Fruit fly (Drosophila melanogaster) whole organism, embryonic: ENCODE results near the gene asl.

ENCODE experiments used
- BtbVII ChIP-seq: fragments of 200-800 bp; sonication (Bioruptor generic); optimal IDR thresholded peaks from 3 replicates; lab custom pipeline; 2017; ENCODE audit warnings: missing biosample characterization, mild to moderate bottlenecking, missing genetic modification characterization
- CG10543 ChIP-seq: fragments of 200-800 bp; sonication (Bioruptor generic); optimal IDR thresholded peaks from 3 replicates; lab custom pipeline; 2017; ENCODE audit warnings: missing biosample characterization, mild to moderate bottlenecking, missing genetic modification characterization, moderate library complexity
- CG11723 ChIP-seq: fragments of 200-800 bp; sonication (Bioruptor generic); optimal IDR thresholded peaks from 2 replicates; lab custom pipeline; 2017; ENCODE audit warnings: missing biosample characterization, mild to moderate bottlenecking, missing genetic modification characterization
- CG12299 ChIP-seq: fragments of 200-800 bp; sonication (Bioruptor generic); optimal IDR thresholded peaks from 2 replicates; lab custom pipeline; 2018; ENCODE audit warnings: missing biosample characterization, mild to moderate bottlenecking, missing genetic modification characterization
- CG14441 ChIP-seq: fragments of 200-800 bp; sonication (Bioruptor generic); IDR thresholded peaks from 2 replicates; pipeline ENCODE4 v1.3.6; 2022; ENCODE audit warnings: missing biosample characterization, missing genetic modification characterization
- CG1529 ChIP-seq: fragments of 200-800 bp; sonication (Bioruptor generic); optimal IDR thresholded peaks from 3 replicates; lab custom pipeline; 2018; ENCODE audit warnings: missing biosample characterization, missing genetic modification characterization
- CG15479 ChIP-seq: fragments of 200-800 bp; sonication (Bioruptor generic); optimal IDR thresholded peaks from 3 replicates; lab custom pipeline; 2019; ENCODE audit warnings: missing biosample characterization, mild to moderate bottlenecking, missing genetic modification characterization, moderate library complexity
- CG1602 ChIP-seq: fragments of 200-800 bp; sonication (Bioruptor generic); optimal IDR thresholded peaks from 3 replicates; lab custom pipeline; 2016; ENCODE audit warnings: missing biosample characterization, missing genetic modification characterization
- CG17359 ChIP-seq: fragments of 200-800 bp; sonication (Bioruptor generic); optimal IDR thresholded peaks from 3 replicates; lab custom pipeline; 2018; ENCODE audit warnings: missing biosample characterization, mild to moderate bottlenecking, missing genetic modification characterization, moderate library complexity
- CG2678 ChIP-seq: fragments of 200-800 bp; sonication (Bioruptor generic); optimal IDR thresholded peaks from 3 replicates; lab custom pipeline; 2019; ENCODE audit warnings: missing biosample characterization, mild to moderate bottlenecking, missing genetic modification characterization, moderate library complexity
- CG33213 ChIP-seq: fragments of 200-800 bp; sonication (Bioruptor generic); optimal IDR thresholded peaks from 3 replicates; lab custom pipeline; 2016; ENCODE audit warnings: missing biosample characterization, missing genetic modification characterization
- CG34376 ChIP-seq: fragments of 200-800 bp; sonication (Bioruptor generic); optimal IDR thresholded peaks from 2 replicates; lab custom pipeline; 2018; ENCODE audit warnings: missing biosample characterization, mild to moderate bottlenecking, missing genetic modification characterization
- CG3995 ChIP-seq: fragments of 200-800 bp; sonication (Bioruptor generic); optimal IDR thresholded peaks from 3 replicates; lab custom pipeline; 2016; ENCODE audit warnings: missing biosample characterization, missing genetic modification characterization
- CG4820 ChIP-seq: fragments of 200-800 bp; sonication (Bioruptor generic); optimal IDR thresholded peaks from 3 replicates; lab custom pipeline; 2016; ENCODE audit warnings: missing biosample characterization, missing genetic modification characterization
- CG7963 ChIP-seq: fragments of 200-800 bp; sonication (Bioruptor generic); IDR thresholded peaks from 3 replicates; pipeline ENCODE4 v1.3.6; 2022; ENCODE audit warnings: missing biosample characterization, missing genetic modification characterization; ENCODE audit not compliant: partially characterized antibody
- Camta ChIP-seq: fragments of 200-800 bp; sonication (Bioruptor generic); optimal IDR thresholded peaks from 2 replicates; lab custom pipeline; 2016; ENCODE audit warnings: missing biosample characterization, missing genetic modification characterization
- CoRest ChIP-seq: fragments of 200-800 bp; sonication (Bioruptor generic); optimal IDR thresholded peaks from 3 replicates; lab custom pipeline; 2018; ENCODE audit warnings: missing biosample characterization, mild to moderate bottlenecking, missing genetic modification characterization, moderate library complexity
- CrebB ChIP-seq: fragments of 200-800 bp; sonication (Bioruptor generic); optimal IDR thresholded peaks from 3 replicates; lab custom pipeline; 2018; ENCODE audit warnings: missing biosample characterization, mild to moderate bottlenecking, missing genetic modification characterization
- D ChIP-seq, 2 experiments: fragments of 200-800 bp in 1 of 2; fragments of >200 bp in 1 of 2; sonication (Bioruptor generic) in 1 of 2; optimal IDR thresholded peaks; 2 replicates in 1 of 2; 3 replicates in 1 of 2; lab custom pipeline; 2017; ENCODE audit warnings: mild to moderate bottlenecking in 1 of 2, missing biosample characterization in 1 of 2, missing genetic modification characterization in 1 of 2, missing genetic modification reagents in 1 of 2
- D19B ChIP-seq: fragments of 200-800 bp; sonication (Bioruptor generic); optimal IDR thresholded peaks from 2 replicates; lab custom pipeline; 2017; ENCODE audit warnings: missing biosample characterization, mild to moderate bottlenecking, missing genetic modification characterization
- Dll ChIP-seq: fragments of 200-800 bp; sonication (Bioruptor generic); IDR thresholded peaks from 4 replicates; pipeline ENCODE4 v1.3.6; 2022; ENCODE audit warnings: missing biosample characterization, missing genetic modification characterization; ENCODE audit not compliant: partially characterized antibody
- Doc2 ChIP-seq: fragments of 200-800 bp; sonication (Bioruptor generic); IDR thresholded peaks from 2 replicates; pipeline ENCODE4 v1.3.6; 2022; ENCODE audit warnings: missing biosample characterization, missing genetic modification characterization
- Fer3 ChIP-seq: fragments of 200-800 bp; sonication (Bioruptor generic); optimal IDR thresholded peaks from 2 replicates; lab custom pipeline; 2018; ENCODE audit warnings: missing biosample characterization, mild to moderate bottlenecking, missing genetic modification characterization, moderate library complexity
- HLH3B ChIP-seq: fragments of 200-800 bp; sonication (Bioruptor generic); IDR thresholded peaks from 2 replicates; pipeline ENCODE4 v1.3.6; 2022; ENCODE audit warnings: missing biosample characterization, missing genetic modification characterization
- Nf-YC ChIP-seq: fragments of 200-800 bp; optimal IDR thresholded peaks from 3 replicates; lab custom pipeline; 2019; ENCODE audit warnings: missing biosample characterization, mild to moderate bottlenecking, missing genetic modification characterization, moderate library complexity
- Ravus ChIP-seq: fragments of 200-800 bp; sonication (Bioruptor generic); IDR thresholded peaks from 2 replicates; pipeline ENCODE4 v1.3.6; 2022; ENCODE audit warnings: missing biosample characterization, missing genetic modification characterization
- Sox102F ChIP-seq: fragments of 200-800 bp; sonication (Bioruptor generic); optimal IDR thresholded peaks from 2 replicates; lab custom pipeline; 2018; ENCODE audit warnings: missing biosample characterization, mild to moderate bottlenecking, missing genetic modification characterization, moderate library complexity
- Sry-δ ChIP-seq: fragments of 200-800 bp; sonication (Bioruptor generic); optimal IDR thresholded peaks from 2 replicates; lab custom pipeline; 2016; ENCODE audit warnings: missing biosample characterization, missing genetic modification characterization
- Tbp ChIP-seq: fragments of >200 bp; optimal IDR thresholded peaks from 2 replicates; lab custom pipeline; 2018; ENCODE audit warnings: missing biosample characterization, missing genetic modification characterization
- ab ChIP-seq: fragments of 200-800 bp; sonication (Bioruptor generic); optimal IDR thresholded peaks from 2 replicates; lab custom pipeline; 2016; ENCODE audit warnings: missing biosample characterization, missing genetic modification characterization
- az2 ChIP-seq: fragments of 200-800 bp; sonication (Bioruptor generic); optimal IDR thresholded peaks from 3 replicates; lab custom pipeline; 2016; ENCODE audit warnings: missing biosample characterization, missing genetic modification characterization
- caup ChIP-seq: fragments of 200-800 bp; sonication (Bioruptor generic); optimal IDR thresholded peaks from 3 replicates; lab custom pipeline; 2017; ENCODE audit warnings: missing biosample characterization, mild to moderate bottlenecking, missing genetic modification characterization, moderate library complexity; ENCODE audit not compliant: severe bottlenecking
- chif ChIP-seq, 2 experiments: fragments of 200-800 bp; sonication (Bioruptor generic); optimal IDR thresholded peaks; 3 replicates each; lab custom pipeline; 2016; ENCODE audit warnings: missing biosample characterization in 2 of 2, missing genetic modification characterization in 2 of 2
- croc ChIP-seq: fragments of 200-800 bp; sonication (Bioruptor generic); conservative IDR thresholded peaks from 3 replicates; pipeline ENCODE4 v1.3.6; 2022; ENCODE audit warnings: missing biosample characterization, missing genetic modification characterization
- dan ChIP-seq: fragments of 200-800 bp; sonication (Bioruptor generic); IDR thresholded peaks from 2 replicates; pipeline ENCODE4 v1.3.6; 2022; ENCODE audit warnings: missing biosample characterization, missing genetic modification characterization
- danr ChIP-seq: fragments of 200-800 bp; sonication (Bioruptor generic); IDR thresholded peaks from 2 replicates; pipeline ENCODE4 v1.3.6; 2022; ENCODE audit warnings: missing biosample characterization, missing genetic modification characterization
- en ChIP-seq: fragments of 200-800 bp; sonication (Bioruptor generic); optimal IDR thresholded peaks from 2 replicates; lab custom pipeline; 2016; ENCODE audit warnings: missing biosample characterization, missing genetic modification characterization
- gem ChIP-seq: fragments of 200-800 bp; sonication (Bioruptor generic); optimal IDR thresholded peaks from 2 replicates; lab custom pipeline; 2019; ENCODE audit warnings: missing biosample characterization, mild to moderate bottlenecking, missing genetic modification characterization, moderate library complexity
- jumu ChIP-seq: fragments of 200-800 bp; sonication (Bioruptor generic); optimal IDR thresholded peaks from 3 replicates; lab custom pipeline; 2016; ENCODE audit warnings: missing biosample characterization, missing genetic modification characterization
- kay ChIP-seq: fragments of 200-800 bp; sonication (Bioruptor generic); optimal IDR thresholded peaks from 2 replicates; lab custom pipeline; 2016; ENCODE audit warnings: missing biosample characterization, missing genetic modification characterization
- ken ChIP-seq: fragments of 200-800 bp; sonication (Bioruptor generic); IDR thresholded peaks from 3 replicates; pipeline ENCODE4 v1.3.6; 2022; ENCODE audit warnings: missing biosample characterization, missing genetic modification characterization
- kni ChIP-seq: fragments of 200-800 bp; sonication (Bioruptor generic); optimal IDR thresholded peaks from 3 replicates; lab custom pipeline; 2017; ENCODE audit warnings: mild to moderate bottlenecking, missing biosample characterization, missing genetic modification reagents, missing genetic modification characterization
- lilli ChIP-seq: fragments of 200-800 bp; sonication (Bioruptor generic); optimal IDR thresholded peaks from 3 replicates; lab custom pipeline; 2016; ENCODE audit warnings: missing biosample characterization, missing genetic modification characterization
- lmd ChIP-seq: fragments of 200-800 bp; sonication (Bioruptor generic); IDR thresholded peaks from 2 replicates; pipeline ENCODE4 v1.3.6; 2022; ENCODE audit warnings: missing biosample characterization, missing genetic modification characterization
- nerfin-2 ChIP-seq: fragments of 200-800 bp; sonication (Bioruptor generic); IDR thresholded peaks from 2 replicates; pipeline ENCODE4 v1.3.6; 2022; ENCODE audit warnings: missing biosample characterization, missing genetic modification characterization; ENCODE audit not compliant: partially characterized antibody
- org-1 ChIP-seq: fragments of 200-800 bp; sonication (Bioruptor generic); optimal IDR thresholded peaks from 2 replicates; lab custom pipeline; 2017; ENCODE audit warnings: missing biosample characterization, missing genetic modification characterization
- pzg ChIP-seq: fragments of 200-800 bp; sonication (Bioruptor generic); optimal IDR thresholded peaks from 3 replicates; lab custom pipeline; 2018; ENCODE audit warnings: missing biosample characterization, mild to moderate bottlenecking, missing genetic modification characterization, moderate library complexity
- repo ChIP-seq: fragments of 200-800 bp; sonication (Bioruptor generic); optimal IDR thresholded peaks from 2 replicates; lab custom pipeline; 2016; ENCODE audit warnings: missing biosample characterization, missing genetic modification characterization
- sisA ChIP-seq: fragments of 200-800 bp; sonication (Bioruptor generic); IDR thresholded peaks from 2 replicates; pipeline ENCODE4 v1.3.6; 2022; ENCODE audit warnings: missing biosample characterization, missing genetic modification characterization
- unpg ChIP-seq: fragments of 200-800 bp; sonication (Bioruptor generic); optimal IDR thresholded peaks from 3 replicates; lab custom pipeline; 2018; ENCODE audit warnings: missing biosample characterization, mild to moderate bottlenecking, missing genetic modification characterization, moderate library complexity

The asl gene

dm6 chr3R:5654692-5655181, 48.4 kb upstream of the asl start, which contains the start of the genes elm and MED27 (continued):
- TF ChIP-seq repo (GFP tag; lab: Kevin White, UChicago) (peak; percentile 62), CG1602 (GFP tag; lab: Kevin White, UChicago) (peak; percentile 96), Sox102F (GFP tag; lab: Kevin White, UChicago) (peak; percentile 92), CG3995 (peak; percentile 66), CG17359 (tag; lab: Kevin White, UChicago) (peak; percentile 89), kay (GFP tag; lab: Kevin White, UChicago) (peak; percentile 86), org-1 (GFP tag; lab: Kevin White, UChicago) (peak; percentile 61), Tbp (GFP tag; lab: Kevin White, UChicago) (no peak), Ravus (GFP tag; lab: Robert Waterston, UW) (peak; percentile 71), CoRest (tag; lab: Kevin White, UChicago) (peak; percentile 95), HLH3B (GFP tag; lab: Robert Waterston, UW) (peak; percentile 91), dan (peak; percentile 92), danr (GFP tag; lab: Robert Waterston, UW) (peak; percentile 92), en (GFP tag; lab: Kevin White, UChicago) (peak; percentile 74), jumu (peak; percentile 94), gem (tag; lab: Kevin White, UChicago) (peak; percentile 96), CG7963 (GFP tag; lab: Robert Waterston, UW) (peak; percentile 58; the same call in 1 of the 3 replicates), CG14441 (GFP tag; lab: Robert Waterston, UW) (peak; percentile 95), CrebB (tag; lab: Kevin White, UChicago) (peak; percentile 59), nerfin-2 (GFP tag; lab: Robert Waterston, UW) (peak; percentile 88), CG10543 (GFP tag; lab: Kevin White, UChicago) (peak; percentile 94), pzg (GFP tag; lab: Kevin White, UChicago) (peak; percentile 87), CG15479 (GFP tag; lab: Kevin White, UChicago) (peak; percentile 22), CG4820 (peak; percentile 91), CG12299 (tag; lab: Kevin White, UChicago) (peak; percentile 77), D19B (GFP tag; lab: Kevin White, UChicago) (peak; percentile 72), CG2678 (peak; percentile 93), kni (GFP tag; lab: Kevin White, UChicago) (peak; percentile 85), CG33213 (peak; percentile 94), D (optimal IDR thresholded peaks at IDR 0.05; lab: Kevin White, UChicago) (no peak), D (GFP tag; optimal IDR thresholded peaks at IDR 0.05; lab: Kevin White, UChicago) (peak; percentile 77), Doc2 (GFP tag; lab: Robert Waterston, UW) (peak; percentile 72), CG34376 (GFP tag; lab: Kevin White, UChicago) (peak; percentile 83), CG11723 (peak; percentile 81), Fer3 (tag; lab: Kevin White, UChicago) (peak; percentile 89), lilli (GFP tag; lab: Kevin White, UChicago) (peak; percentile 98), az2 (GFP tag; lab: Kevin White, UChicago) (peak; percentile 96), CG1529 (GFP tag; lab: Kevin White, UChicago) (peak; percentile 75), Sry-δ (GFP tag; lab: Kevin White, UChicago) (peak; percentile 99), ab (GFP tag; lab: Kevin White, UChicago) (peak; percentile 80), BtbVII (GFP tag; lab: Kevin White, UChicago) (peak; percentile 81), Nf-YC (peak; percentile 90), unpg (peak; percentile 90), sisA (peak; percentile 97), Dll (peak; percentile 98), caup (GFP tag; lab: Kevin White, UChicago) (peak; percentile 87), lmd (GFP tag; lab: Robert Waterston, UW) (peak; percentile 95), chif (GFP tag; optimal IDR thresholded peaks at IDR 0.05; lab: Kevin White, UChicago) (peak; percentile 92 to 95), Camta (peak; percentile 94), croc (GFP tag; lab: Robert Waterston, UW) (peak; percentile 90), ken (GFP tag; lab: Robert Waterston, UW) (peak; percentile 94)
